Worm (Caenorhabditis elegans): ENCODE results near the gene C01B10.3.

Gene C01B10.3

ce11 chrIV:6621252-6621651 is at the start of gene C01B10.3:
C01B10.3 (minus strand) TSS chrIV:6621352.
- no peak for TF ChIP-seq unc-62 (GFP tag; optimal IDR thresholded peaks at IDR 0.05)

- no peak for TF ChIP-seq unc-62 (GFP tag; optimal IDR thresholded peaks at IDR 0.05)
Observed at ce11 chrIV:6667898-6668297, 46.7 kb upstream of the C01B10.3 start, which contains the start of gene Y73B6A.1. Y73B6A.1 (minus strand) TSS chrIV:6667998.

ce11 chrIV:6664336-6664735 is 43.2 kb upstream of the C01B10.3 start:
- no peak for TF ChIP-seq unc-62 (GFP tag; optimal IDR thresholded peaks at IDR 0.05)

ce11 chrIV:6657519-6658031 is 36.4 kb upstream of the C01B10.3 start, which contains the start of gene C01B10.11:
C01B10.11 (plus strand) TSS chrIV:6657981.
- no peak for TF ChIP-seq unc-62 (GFP tag; optimal IDR thresholded peaks at IDR 0.05)

- no peak for TF ChIP-seq unc-62 (GFP tag; optimal IDR thresholded peaks at IDR 0.05)
Observed at ce11 chrIV:6655747-6656146, 34.6 kb upstream of the C01B10.3 start.

- TF ChIP-seq unc-62 (GFP tag; optimal IDR thresholded peaks at IDR 0.05): no peak
Observed at ce11 chrIV:6653663-6654201, 32.6 kb upstream of the C01B10.3 start.

- TF ChIP-seq unc-62 (GFP tag; optimal IDR thresholded peaks at IDR 0.05): no peak
Observed at ce11 chrIV:6652479-6653022, 31.4 kb upstream of the C01B10.3 start.

ce11 chrIV:6648625-6649024 is 27.5 kb upstream of the C01B10.3 start:
- TF ChIP-seq unc-62 (GFP tag; optimal IDR thresholded peaks at IDR 0.05): no peak

ce11 chrIV:6646905-6647304 is 25.8 kb upstream of the C01B10.3 start:
- TF ChIP-seq unc-62 (GFP tag; optimal IDR thresholded peaks at IDR 0.05): no peak

ce11 chrIV:6645867-6646655 is 24.9 kb upstream of the C01B10.3 start, which contains the start of gene hil-7:
hil-7 (plus strand) TSS chrIV:6646312.
- no peak for TF ChIP-seq unc-62 (GFP tag; optimal IDR thresholded peaks at IDR 0.05)

ce11 chrIV:6639880-6640279 is 18.7 kb upstream of the C01B10.3 start, which contains the start of gene C01B10.6:
C01B10.6 (plus strand) TSS chrIV:6640180.
- no peak for TF ChIP-seq unc-62 (GFP tag; optimal IDR thresholded peaks at IDR 0.05)

- TF ChIP-seq unc-62 (GFP tag; optimal IDR thresholded peaks at IDR 0.05): no peak
Observed at ce11 chrIV:6638256-6638655, 17.1 kb upstream of the C01B10.3 start, which contains the start of gene C01B10.7. C01B10.7 (plus strand) TSS chrIV:6638556.

- TF ChIP-seq unc-62 (GFP tag; optimal IDR thresholded peaks at IDR 0.05): no peak
Observed at ce11 chrIV:6634789-6635188, 13.6 kb upstream of the C01B10.3 start, which contains the start of gene metl-13. metl-13 (plus strand) TSS chrIV:6635089.

ce11 chrIV:6631704-6632272 is 10.6 kb upstream of the C01B10.3 start, which contains the start of the genes cest-5.1 and C01B10.9:
cest-5.1 (minus strand) TSS chrIV:6631754.
C01B10.9 (plus strand) TSS chrIV:6632222.
- TF ChIP-seq unc-62 (GFP tag; optimal IDR thresholded peaks at IDR 0.05): no peak

- TF ChIP-seq unc-62 (GFP tag; optimal IDR thresholded peaks at IDR 0.05): no peak
Observed at ce11 chrIV:6627798-6628197, 6.6 kb upstream of the C01B10.3 start, which contains the start of gene cest-5.2. cest-5.2 (minus strand) TSS chrIV:6627925.

- no peak for TF ChIP-seq unc-62 (GFP tag; optimal IDR thresholded peaks at IDR 0.05)
Observed at ce11 chrIV:6623390-6623789, 2.2 kb upstream of the C01B10.3 start, which contains the start of gene C01B10.44. C01B10.44 (plus strand) TSS chrIV:6623690.

All from whole organism, dauer.